Fruit fly (Drosophila melanogaster) whole organism, embryonic: ENCODE data around the gene CG42525.

Source experiments
- CG6854 ChIP-seq: fragments of 200-800 bp; sonication (Bioruptor generic); optimal IDR thresholded peaks from 3 replicates; lab custom pipeline; 2017; ENCODE audit warnings: missing biosample characterization, mild to moderate bottlenecking, missing genetic modification characterization
- CHES-1-like ChIP-seq: fragments of 200-800 bp; sonication (Bioruptor generic); optimal IDR thresholded peaks from 2 replicates; lab custom pipeline; 2016; ENCODE audit warnings: missing biosample characterization, missing genetic modification characterization
- CrebB ChIP-seq: fragments of 200-800 bp; sonication (Bioruptor generic); optimal IDR thresholded peaks from 3 replicates; lab custom pipeline; 2018; ENCODE audit warnings: missing biosample characterization, mild to moderate bottlenecking, missing genetic modification characterization
- H2.0 ChIP-seq: fragments of 200-800 bp; sonication (Bioruptor generic); IDR thresholded peaks from 2 replicates; pipeline ENCODE4 v1.3.6; 2022; ENCODE audit warnings: missing biosample characterization, missing genetic modification characterization
- HmgD ChIP-seq: fragments of 200-800 bp; sonication (Bioruptor generic); optimal IDR thresholded peaks from 3 replicates; lab custom pipeline; 2016; ENCODE audit warnings: missing biosample characterization, missing genetic modification characterization
- ab ChIP-seq: fragments of 200-800 bp; sonication (Bioruptor generic); optimal IDR thresholded peaks from 2 replicates; lab custom pipeline; 2016; ENCODE audit warnings: missing biosample characterization, missing genetic modification characterization
- esg ChIP-seq: fragments of 200-800 bp; sonication (Bioruptor generic); conservative IDR thresholded peaks from 2 replicates; pipeline ENCODE4 v1.3.6; 2022; ENCODE audit warnings: missing biosample characterization, missing genetic modification characterization
- ftz-f1 ChIP-seq: fragments of 200-800 bp; sonication (Bioruptor generic); optimal IDR thresholded peaks from 2 replicates; lab custom pipeline; 2016; ENCODE audit warnings: missing biosample characterization, missing genetic modification characterization
- pnt ChIP-seq: fragments of 200-800 bp; sonication (Bioruptor generic); optimal IDR thresholded peaks from 3 replicates; lab custom pipeline; 2016; ENCODE audit warnings: missing biosample characterization, missing genetic modification characterization

DNA sequence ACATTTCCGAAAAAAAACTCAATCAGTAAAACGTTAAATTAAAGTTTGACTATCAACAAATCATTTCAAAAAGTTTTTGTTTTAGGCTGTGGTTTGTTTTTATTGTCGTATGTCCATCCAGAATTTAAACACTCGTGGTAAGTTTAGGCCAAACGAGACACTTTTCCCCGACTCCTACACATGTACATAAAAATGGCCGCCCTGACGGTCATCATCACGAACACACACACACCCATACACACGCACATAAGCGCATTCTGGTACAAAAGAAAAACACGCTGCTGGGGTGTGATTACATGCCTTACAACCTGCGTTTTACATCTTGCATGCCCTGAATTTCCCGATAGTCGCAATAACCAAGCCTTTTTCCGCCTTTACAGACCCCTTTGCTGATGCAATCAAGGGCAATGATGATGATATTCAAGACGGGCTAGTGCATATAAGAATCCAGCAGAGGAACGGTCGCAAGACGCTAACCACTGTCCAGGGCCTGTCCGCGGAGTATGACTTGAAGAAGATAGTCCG is 33.9 kb upstream of the CG42525 start:
- TF ChIP-seq ab (GFP tag; lab: Kevin White, UChicago) (no peak), ftz-f1 (GFP tag; lab: Kevin White, UChicago) (no peak), CrebB (tag; lab: Kevin White, UChicago) (no peak), HmgD (GFP tag; lab: Kevin White, UChicago) (no peak), pnt (GFP tag; lab: Kevin White, UChicago) (no peak), H2.0 (GFP tag; lab: Robert Waterston, UW) (no peak), CHES-1-like (no peak), esg (no peak), CG6854 (GFP tag; lab: Kevin White, UChicago) (no peak)
